Worm (Caenorhabditis elegans) whole organism, young adult: ENCODE measurements around the gene B0462.4.

Experiments used
- K12H6.12 ChIP-seq: fragments of 200-800 bp; sonication (Bioruptor generic); optimal IDR thresholded peaks from 2 replicates; lab custom pipeline; 2018; ENCODE audit warnings: mild to moderate bottlenecking, missing genetic modification characterization, missing compliant biosample characterization
- Y53F4B.3 ChIP-seq: fragments of 200-800 bp; sonication (Bioruptor generic); IDR thresholded peaks from 2 replicates; pipeline ENCODE4 v1.3.6; 2022; ENCODE audit warnings: missing genetic modification reagents, missing genetic modification characterization, missing compliant biosample characterization
- Y56A3A.18 ChIP-seq: fragments of 200-800 bp; sonication (Bioruptor generic); IDR thresholded peaks from 2 replicates; pipeline ENCODE4 v1.3.6; 2022; ENCODE audit warnings: missing genetic modification reagents, missing genetic modification characterization, missing compliant biosample characterization
- attf-6 ChIP-seq: fragments of 200-800 bp; sonication (Bioruptor generic); IDR thresholded peaks from 2 replicates; pipeline ENCODE4 v1.3.6; 2022; ENCODE audit warnings: missing genetic modification reagents, missing genetic modification characterization, missing compliant biosample characterization
- ccch-3 ChIP-seq: fragments of 200-800 bp; sonication (Bioruptor generic); optimal IDR thresholded peaks from 2 replicates; lab custom pipeline; 2018; ENCODE audit warnings: mild to moderate bottlenecking, missing genetic modification characterization, missing compliant biosample characterization
- ets-4 ChIP-seq: fragments of 200-800 bp; sonication (Bioruptor generic); optimal IDR thresholded peaks from 2 replicates; lab custom pipeline; 2018; ENCODE audit warnings: mild to moderate bottlenecking, missing genetic modification characterization, missing compliant biosample characterization
- him-1 ChIP-seq: sonication (generic microtip); optimal IDR thresholded peaks from 2 replicates; lab custom pipeline; 2016; ENCODE audit warnings: missing genotype, missing genetic modification reagents, missing genetic modification characterization, missing compliant biosample characterization
- let-607 ChIP-seq, 2 experiments: fragments of 200-800 bp in 1 of 2; sonication (Bioruptor generic) in 1 of 2; sonication (generic microtip) in 1 of 2; optimal IDR thresholded peaks; 2 replicates each; lab custom pipeline; 2016 to 2018; ENCODE audit warnings: mild to moderate bottlenecking in 2 of 2, missing compliant biosample characterization in 2 of 2, missing genetic modification characterization in 2 of 2, moderate library complexity in 2 of 2, missing genotype in 1 of 2
- lin-40 ChIP-seq: sonication (generic microtip); optimal IDR thresholded peaks from 2 replicates; lab custom pipeline; 2016; ENCODE audit warnings: missing genetic modification characterization, mild to moderate bottlenecking, missing compliant biosample characterization, missing genotype, missing genetic modification reagents
- lir-1 ChIP-seq: fragments of 200-800 bp; sonication (Bioruptor generic); conservative IDR thresholded peaks from 2 replicates; pipeline ENCODE4 v1.3.6; 2022; ENCODE audit warnings: missing genetic modification reagents, missing genetic modification characterization, missing compliant biosample characterization
- lsy-27 ChIP-seq: sonication (generic microtip); optimal IDR thresholded peaks from 2 replicates; lab custom pipeline; 2017; ENCODE audit warnings: missing genetic modification characterization, mild to moderate bottlenecking, missing compliant biosample characterization, antibody characterized with exemption, missing genotype, borderline replicate concordance; ENCODE audit not compliant: insufficient read depth
- ztf-3 ChIP-seq: fragments of 200-800 bp; sonication (Bioruptor generic); optimal IDR thresholded peaks from 2 replicates; lab custom pipeline; 2018; ENCODE audit warnings: mild to moderate bottlenecking, missing genetic modification characterization, missing compliant biosample characterization

ce11 chrV:18359888-18360287 lies 28.9 kb upstream of the B0462.4 start, which contains the start of gene C08E8.5:
- TF ChIP-seq Y53F4B.3 (GFP tag; lab: Robert Waterston, UW) = no peak
- TF ChIP-seq ztf-3 (GFP tag; lab: Kevin White, UChicago) = no peak
- TF ChIP-seq ets-4 (GFP tag; lab: Kevin White, UChicago) = no peak
- TF ChIP-seq lin-40 = no peak
- no peak for TF ChIP-seq him-1 (tag; lab: Kevin White, UChicago)
- no peak for TF ChIP-seq K12H6.12 (tag; lab: Kevin White, UChicago)
- TF ChIP-seq lir-1 = no peak
- no peak for TF ChIP-seq attf-6 (GFP tag; lab: Robert Waterston, UW)
- no peak for TF ChIP-seq lsy-27 (tag; lab: Kevin White, UChicago)
- no peak for TF ChIP-seq Y56A3A.18 (GFP tag; lab: Robert Waterston, UW)
- TF ChIP-seq let-607 (tag; optimal IDR thresholded peaks at IDR 0.05; lab: Kevin White, UChicago) = no peak
- no peak for TF ChIP-seq ccch-3 (GFP tag; lab: Kevin White, UChicago)
